Fruit fly (Drosophila melanogaster) Kc167 (cell line): ENCODE measurements around the gene dtn.

Source experiments
- Myc ChIP-seq: fragments of >200 bp; optimal IDR thresholded peaks from 2 replicates; lab custom pipeline; 2017; ENCODE audit warnings: missing external identifiers
- Sin3A ChIP-seq: fragments of >200 bp; optimal IDR thresholded peaks from 2 replicates; lab custom pipeline; 2018; ENCODE audit warnings: missing external identifiers
- insv ChIP-seq: fragments of >200 bp; optimal IDR thresholded peaks from 3 replicates; lab custom pipeline; 2018; ENCODE audit warnings: missing external identifiers
- psq ChIP-seq: fragments of >200 bp; optimal IDR thresholded peaks from 2 replicates; lab custom pipeline; 2017; ENCODE audit warnings: missing external identifiers
- ttk ChIP-seq: sonication (Bioruptor generic); optimal IDR thresholded peaks from 2 replicates; lab custom pipeline; 2017; ENCODE audit warnings: missing external identifiers

- TF ChIP-seq Sin3A (no peak), psq (lab: Kevin White, UChicago) (no peak), insv (no peak), ttk (no peak), Myc (lab: Kevin White, UChicago) (no peak)
Observed at dm6 chrX:6199791-6200190, 25.7 kb upstream of the dtn start, which contains the start of gene CG43090.
